Worm (Caenorhabditis elegans): Measurements from ENCODE around the gene srz-48.
"Not testable (repeated sequence)": the region's sequence is repeated elsewhere in the genome, so short reads cannot be mapped to it uniquely, and the experiment has no call there.

The srz-48 gene

DNA sequence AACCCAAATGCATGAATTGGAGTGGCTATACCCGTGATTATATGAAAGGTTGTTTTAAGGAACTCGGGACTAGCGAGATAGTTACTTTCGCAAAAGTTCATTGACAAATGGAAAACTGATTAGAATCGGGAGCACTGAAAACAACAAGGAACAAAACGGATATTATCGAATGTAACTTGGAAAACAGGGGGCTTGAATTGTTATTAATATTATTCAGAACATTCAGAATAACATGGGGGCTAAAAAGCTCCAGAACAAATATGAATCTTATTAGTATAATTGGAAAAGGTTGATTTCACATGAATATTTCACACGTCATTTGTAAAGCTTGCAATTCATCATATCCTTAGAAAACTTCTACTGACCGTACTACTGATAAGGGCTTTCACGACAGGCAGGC is 11.6 kb upstream of the srz-48 start, which contains the start of gene srh-235:
Gene srh-235, minus strand, starts transcription at position 101 of the 400 bp plus-strand sequence.
- TF ChIP-seq unc-62 (GFP tag; optimal IDR thresholded peaks at IDR 0.05) (no peak), nhr-6 (tag; optimal IDR thresholded peaks at IDR 0.05) (no peak), C34F6.9 (tag; optimal IDR thresholded peaks at IDR 0.05) (no peak), ztf-1 (GFP tag; conservative IDR thresholded peaks at IDR 0.05) (no peak), elt-1 (tag; optimal IDR thresholded peaks at IDR 0.05) (no peak), nhr-237 (tag; optimal IDR thresholded peaks at IDR 0.05) (no peak), fos-1 (tag; optimal IDR thresholded peaks at IDR 0.05) (no peak), mdl-1 (tag; optimal IDR thresholded peaks at IDR 0.05) (no peak), ama-1 (optimal IDR thresholded peaks at IDR 0.05) (no peak), nhr-11 (tag; optimal IDR thresholded peaks at IDR 0.05) (no peak), sma-3 (GFP tag; optimal IDR thresholded peaks at IDR 0.05) (no peak), snpc-4 (tag; optimal IDR thresholded peaks at IDR 0.05) (no peak)

DNA sequence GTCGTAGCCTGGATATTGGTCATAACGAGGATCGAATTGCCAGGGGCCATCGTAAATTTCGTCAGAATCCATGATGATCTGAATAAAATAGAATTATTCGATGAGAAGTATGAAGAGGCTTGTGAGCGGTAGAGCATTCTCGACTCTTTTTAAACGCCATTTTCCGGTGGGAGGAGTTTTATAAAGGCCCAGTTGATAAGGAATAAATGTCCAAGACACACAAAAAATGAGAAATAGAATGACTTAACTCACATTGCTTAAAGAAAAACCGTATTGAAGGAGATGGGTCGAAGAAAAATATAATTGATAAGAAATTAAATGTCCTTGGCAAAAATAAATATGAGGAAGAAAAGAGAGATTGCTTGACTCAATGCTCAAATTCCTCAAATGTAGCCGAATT is 9.2 kb upstream of the srz-48 start, which contains the start of gene F20E11.17:
Gene F20E11.17, minus strand, starts transcription at position 101 of the 400 bp plus-strand sequence.
- TF ChIP-seq nhr-12 (tag; optimal IDR thresholded peaks at IDR 0.05) (no peak), alr-1 (tag; optimal IDR thresholded peaks at IDR 0.05) (no peak), ZK546.5 (tag; optimal IDR thresholded peaks at IDR 0.05) (no peak), nhr-10 (tag; optimal IDR thresholded peaks at IDR 0.05) (no peak), sem-4 (tag; optimal IDR thresholded peaks at IDR 0.05) (no peak), dmd-4 (tag; optimal IDR thresholded peaks at IDR 0.05) (no peak), lin-39 (tag; optimal IDR thresholded peaks at IDR 0.05) (no peak), lsy-2 (tag; optimal IDR thresholded peaks at IDR 0.05) (no peak), Y55F3AM.14 (GFP tag; optimal IDR thresholded peaks at IDR 0.05) (no peak), zag-1 (tag; optimal IDR thresholded peaks at IDR 0.05) (no peak), ama-1 (optimal IDR thresholded peaks at IDR 0.05) (no peak), nhr-23 (tag; optimal IDR thresholded peaks at IDR 0.05) (no peak), aly-2 (tag; optimal IDR thresholded peaks at IDR 0.05) (no peak), ztf-4 (tag; optimal IDR thresholded peaks at IDR 0.05) (no peak), skn-1 (tag; optimal IDR thresholded peaks at IDR 0.05) (no peak), sma-9 (GFP tag; optimal IDR thresholded peaks at IDR 0.05) (no peak), sma-9 (tag; optimal IDR thresholded peaks at IDR 0.05) (no peak), sma-3 (GFP tag; optimal IDR thresholded peaks at IDR 0.05) (no peak)

DNA sequence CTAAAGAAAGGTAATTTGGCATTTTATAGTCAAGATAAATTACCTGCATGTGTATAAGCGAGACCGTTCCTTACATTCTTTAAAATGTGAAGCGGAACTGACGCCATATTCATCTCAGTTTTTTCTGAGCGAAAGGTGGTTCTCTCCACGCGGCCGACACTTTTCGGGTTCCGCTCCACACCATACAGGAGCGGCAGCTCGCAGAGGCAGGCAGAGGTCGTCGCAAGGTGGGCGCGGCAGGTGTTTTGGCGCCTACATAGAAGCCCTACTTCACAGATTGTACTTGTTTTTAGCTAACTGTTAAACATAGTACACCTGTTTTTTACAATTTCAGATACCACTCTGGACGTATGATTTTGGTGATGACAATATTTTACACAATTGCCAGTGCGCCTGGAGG is 7.9 kb upstream of the srz-48 start:
- TF ChIP-seq zag-1 (tag; optimal IDR thresholded peaks at IDR 0.05): no peak
- no peak for TF ChIP-seq nhr-77 (tag; optimal IDR thresholded peaks at IDR 0.05)
- no peak for TF ChIP-seq mbf-1 (tag; optimal IDR thresholded peaks at IDR 0.05)
- no peak for TF ChIP-seq ztf-1 (GFP tag; conservative IDR thresholded peaks at IDR 0.05)
- TF ChIP-seq sma-3 (GFP tag; optimal IDR thresholded peaks at IDR 0.05): no peak
- no peak for TF ChIP-seq unc-55 (GFP tag; optimal IDR thresholded peaks at IDR 0.05)
- no peak for TF ChIP-seq peb-1 (tag; optimal IDR thresholded peaks at IDR 0.05)
- no peak for TF ChIP-seq R02D3.7 (tag; optimal IDR thresholded peaks at IDR 0.05)
- TF ChIP-seq mab-5 (tag; optimal IDR thresholded peaks at IDR 0.05): no peak
- TF ChIP-seq lin-39 (tag; optimal IDR thresholded peaks at IDR 0.05): no peak
- no peak for TF ChIP-seq ceh-82 (tag; optimal IDR thresholded peaks at IDR 0.05)
- no peak for TF ChIP-seq nhr-21 (tag; optimal IDR thresholded peaks at IDR 0.05)
- no peak for TF ChIP-seq sma-9 (GFP tag; optimal IDR thresholded peaks at IDR 0.05)
- no peak for TF ChIP-seq sma-9 (tag; optimal IDR thresholded peaks at IDR 0.05)

DNA sequence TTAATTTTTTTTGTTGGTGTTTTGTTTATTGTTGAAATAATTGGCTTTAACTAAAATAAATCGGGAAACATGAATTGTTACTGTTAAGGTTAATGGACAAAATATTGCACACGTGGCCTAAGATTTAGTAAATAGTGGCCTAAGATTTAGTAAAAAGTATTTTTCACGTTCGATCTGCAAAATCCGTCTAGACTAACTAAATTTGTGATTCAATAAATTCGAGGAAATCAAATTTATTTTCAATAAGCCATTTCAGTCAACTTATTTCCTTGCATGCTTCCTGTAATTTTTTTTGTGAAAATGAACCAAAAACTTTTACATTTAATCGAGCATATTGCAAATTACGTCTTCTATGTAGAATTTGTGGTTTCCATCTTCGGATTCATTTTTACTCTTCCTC is 6.8 kb upstream of the srz-48 start, which contains the start of gene srw-72:
Gene srw-72, plus strand, starts transcription at position 301 of the 400 bp plus-strand sequence.
- no peak for TF ChIP-seq ztf-4 (tag; optimal IDR thresholded peaks at IDR 0.05)
- no peak for TF ChIP-seq elt-3 (tag; optimal IDR thresholded peaks at IDR 0.05)
- no peak for TF ChIP-seq fos-1 (tag; optimal IDR thresholded peaks at IDR 0.05)
- no peak for TF ChIP-seq nhr-6 (tag; optimal IDR thresholded peaks at IDR 0.05)

DNA sequence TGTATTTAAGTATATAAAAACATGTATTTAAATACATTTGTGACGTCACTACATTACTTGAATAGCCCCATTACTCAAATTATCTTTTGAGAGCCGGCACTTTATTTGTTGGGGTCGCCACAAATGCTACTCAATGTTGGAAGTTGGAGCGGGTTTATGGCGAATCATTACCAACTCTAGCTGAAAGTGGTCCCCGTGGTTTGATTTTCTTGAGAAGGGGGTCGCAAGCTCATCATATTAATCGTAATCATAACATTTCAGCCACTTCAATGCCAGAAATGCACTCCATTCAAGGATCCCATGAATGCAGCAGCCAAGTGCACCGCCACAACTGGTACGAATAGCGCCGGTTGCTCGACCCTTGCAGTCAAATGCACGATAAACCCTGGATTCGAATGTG is 4.3 kb upstream of the srz-48 start, which contains the start of gene F20E11.7:
Gene F20E11.7, plus strand, starts transcription at position 301 of the 400 bp plus-strand sequence.
- TF ChIP-seq ztf-4, aly-2, peb-1 (tag; optimal IDR thresholded peaks at IDR 0.05): not testable (repeated sequence)
